Fruit fly (Drosophila melanogaster): ENCODE measurements around the gene Hmt4-20.

Hmt4-20 gene

dm6 chrX:621132-621555 lies 34.7 kb downstream of the Hmt4-20 start, which contains the start of the genes CG13365 and Vsp37A:
TSS of gene CG13365 (minus strand) at chrX:621215.
TSS of gene Vsp37A (plus strand) at chrX:621530.
- TF ChIP-seq Myc (optimal IDR thresholded peaks at IDR 0.05): no peak
- no peak for TF ChIP-seq h (optimal IDR thresholded peaks at IDR 0.05)
- no peak for TF ChIP-seq insv (optimal IDR thresholded peaks at IDR 0.05)
- TF ChIP-seq psq (optimal IDR thresholded peaks at IDR 0.05): no peak
- TF ChIP-seq Sin3A (optimal IDR thresholded peaks at IDR 0.05): no peak
- TF ChIP-seq ttk (optimal IDR thresholded peaks at IDR 0.05): no peak

- TF ChIP-seq insv (optimal IDR thresholded peaks at IDR 0.05): no peak
- no peak for TF ChIP-seq ttk (optimal IDR thresholded peaks at IDR 0.05)
- TF ChIP-seq h (optimal IDR thresholded peaks at IDR 0.05): no peak
- no peak for TF ChIP-seq Myc (optimal IDR thresholded peaks at IDR 0.05)
- TF ChIP-seq Sin3A (optimal IDR thresholded peaks at IDR 0.05): no peak
- no peak for TF ChIP-seq psq (optimal IDR thresholded peaks at IDR 0.05)
Observed at dm6 chrX:620102-620430, 35.8 kb downstream of the Hmt4-20 start, which contains the start of gene spdi. TSS of gene spdi (minus strand) at chrX:620195.

dm6 chrX:619220-620101 lies 36.4 kb downstream of the Hmt4-20 start:
- TF ChIP-seq Myc (optimal IDR thresholded peaks at IDR 0.05) (no peak), h (optimal IDR thresholded peaks at IDR 0.05) (no peak), insv (optimal IDR thresholded peaks at IDR 0.05) (no peak)

- TF ChIP-seq Myc (optimal IDR thresholded peaks at IDR 0.05): no peak
- no peak for TF ChIP-seq ttk (optimal IDR thresholded peaks at IDR 0.05)
- no peak for TF ChIP-seq psq (optimal IDR thresholded peaks at IDR 0.05)
- no peak for TF ChIP-seq insv (optimal IDR thresholded peaks at IDR 0.05)
- no peak for TF ChIP-seq Sin3A (optimal IDR thresholded peaks at IDR 0.05)
- no peak for TF ChIP-seq h (optimal IDR thresholded peaks at IDR 0.05)
Observed at dm6 chrX:618583-618982, 37.2 kb downstream of the Hmt4-20 start.

dm6 chrX:617477-617795 lies 38.4 kb downstream of the Hmt4-20 start:
- TF ChIP-seq h (optimal IDR thresholded peaks at IDR 0.05) (no peak), Sin3A (optimal IDR thresholded peaks at IDR 0.05) (no peak), Myc (optimal IDR thresholded peaks at IDR 0.05) (no peak), psq (optimal IDR thresholded peaks at IDR 0.05) (no peak), insv (optimal IDR thresholded peaks at IDR 0.05) (no peak), ttk (optimal IDR thresholded peaks at IDR 0.05) (no peak)

- TF ChIP-seq psq (optimal IDR thresholded peaks at IDR 0.05) (no peak), insv (optimal IDR thresholded peaks at IDR 0.05) (no peak), h (optimal IDR thresholded peaks at IDR 0.05) (no peak), Sin3A (optimal IDR thresholded peaks at IDR 0.05) (no peak), ttk (optimal IDR thresholded peaks at IDR 0.05) (no peak), Myc (optimal IDR thresholded peaks at IDR 0.05) (no peak)
Observed at dm6 chrX:616761-617476, 38.9 kb downstream of the Hmt4-20 start.

dm6 chrX:610048-610447 lies 45.8 kb downstream of the Hmt4-20 start:
- no peak for TF ChIP-seq insv (optimal IDR thresholded peaks at IDR 0.05)
- TF ChIP-seq psq (optimal IDR thresholded peaks at IDR 0.05): no peak
- no peak for TF ChIP-seq ttk (optimal IDR thresholded peaks at IDR 0.05)
- TF ChIP-seq h (optimal IDR thresholded peaks at IDR 0.05): no peak
- TF ChIP-seq Myc (optimal IDR thresholded peaks at IDR 0.05): no peak
- no peak for TF ChIP-seq Sin3A (optimal IDR thresholded peaks at IDR 0.05)

dm6 chrX:601984-602383 lies 53.8 kb downstream of the Hmt4-20 start:
- TF ChIP-seq Sin3A (optimal IDR thresholded peaks at IDR 0.05) (no peak), ttk (optimal IDR thresholded peaks at IDR 0.05) (no peak), psq (optimal IDR thresholded peaks at IDR 0.05) (no peak), h (optimal IDR thresholded peaks at IDR 0.05) (no peak), insv (optimal IDR thresholded peaks at IDR 0.05) (no peak), Myc (optimal IDR thresholded peaks at IDR 0.05) (no peak)

- TF ChIP-seq ttk (optimal IDR thresholded peaks at IDR 0.05): no peak
Observed at dm6 chrX:599727-600126, 56.1 kb downstream of the Hmt4-20 start.

Data from Kc167 (cell line).